Worm (Caenorhabditis elegans): Measurements from ENCODE around the gene srv-15.

- TF ChIP-seq him-1 (tag; optimal IDR thresholded peaks at IDR 0.05) (no peak), W03F9.2 (tag; optimal IDR thresholded peaks at IDR 0.05) (no peak), dao-5 (tag; optimal IDR thresholded peaks at IDR 0.05) (no peak)
These were observed 12.2 kb upstream of the srv-15 start, which contains the start of gene srv-14 for ce11 chrIV:15894133-15894532.

Data from whole organism, L4/young adult.